Worm (Caenorhabditis elegans): ENCODE results near the gene ZK370.4.

The ZK370.4 gene

ce11 chrIII:8741955-8742354, 10.7 kb upstream of the ZK370.4 start:
- no peak for TF ChIP-seq F57C9.4 (tag; optimal IDR thresholded peaks at IDR 0.05)
- no peak for TF ChIP-seq egrh-3 (GFP tag; IDR thresholded peaks at IDR 0.05)
- TF ChIP-seq C17E4.6 (GFP tag; IDR thresholded peaks at IDR 0.05): no peak
- TF ChIP-seq let-607 (tag; optimal IDR thresholded peaks at IDR 0.05): no peak
- TF ChIP-seq akir-1 (GFP tag; optimal IDR thresholded peaks at IDR 0.05): no peak
- TF ChIP-seq ama-1 (optimal IDR thresholded peaks at IDR 0.05): no peak
- TF ChIP-seq ama-1 (GFP tag; optimal IDR thresholded peaks at IDR 0.05): no peak
- no peak for TF ChIP-seq pha-4 (tag; optimal IDR thresholded peaks at IDR 0.05)
- no peak for TF ChIP-seq mxl-1 (tag; optimal IDR thresholded peaks at IDR 0.05)

DNA sequence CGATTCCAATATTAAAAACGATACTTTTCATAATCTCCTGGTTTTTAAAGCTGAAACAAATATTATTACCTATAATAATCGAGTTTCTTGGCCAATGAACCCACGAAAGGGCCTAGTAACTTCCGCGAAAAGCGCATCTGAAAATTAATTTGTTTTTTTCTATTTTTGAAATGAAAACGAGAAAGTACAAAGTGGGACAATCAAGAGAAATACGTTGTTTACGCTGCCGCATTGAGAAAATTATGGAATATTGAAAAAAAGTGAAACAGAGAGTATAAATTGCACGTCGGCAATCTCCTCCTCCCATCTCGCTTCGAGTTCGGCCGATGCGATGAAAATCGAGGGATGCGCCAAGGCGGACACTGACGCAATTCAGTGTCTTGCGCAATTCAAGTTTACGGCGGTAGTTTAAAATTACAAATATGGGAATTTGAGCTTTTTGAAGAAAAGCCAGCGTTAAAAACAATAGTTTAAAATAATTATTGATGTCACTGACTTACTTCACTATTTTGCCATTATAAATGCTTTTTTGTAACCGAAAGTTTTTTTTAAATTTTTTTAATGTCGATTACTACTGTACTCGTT, 10.2 kb upstream of the ZK370.4 start, which contains the start of gene pdhk-2:
TSS of gene pdhk-2 (minus strand) at position 137 of the 585 bp plus-strand sequence.
- TF ChIP-seq rpc-1 (optimal IDR thresholded peaks at IDR 0.05): no peak
- TF ChIP-seq rpc-1 (tag; optimal IDR thresholded peaks at IDR 0.05): no peak
- TF ChIP-seq snpc-4 (GFP tag; optimal IDR thresholded peaks at IDR 0.05): no peak
- TF ChIP-seq snpc-4 (tag; optimal IDR thresholded peaks at IDR 0.05): peak; percentile 62 to 78 (median 72)
- no peak for TF ChIP-seq F55B11.4 (tag; optimal IDR thresholded peaks at IDR 0.05; ENCODE audit: borderline replicate concordance, insufficient read depth)
- no peak for TF ChIP-seq hlh-12 (tag; optimal IDR thresholded peaks at IDR 0.05)
- peak; percentile 99 for TF ChIP-seq ztf-18 (tag; optimal IDR thresholded peaks at IDR 0.05)
- peak; percentile 85 to 98 (median 89) for TF ChIP-seq lin-35 (GFP tag; optimal IDR thresholded peaks at IDR 0.05)
- TF ChIP-seq madf-8 (GFP tag; conservative IDR thresholded peaks at IDR 0.05): peak; percentile 73
- peak; percentile 3 for TF ChIP-seq ets-4 (GFP tag; optimal IDR thresholded peaks at IDR 0.05)
- TF ChIP-seq C06A6.2 (GFP tag; conservative IDR thresholded peaks at IDR 0.05): peak; percentile 71; the same call in 1 of the 2 replicates
- TF ChIP-seq repo-1 (tag; optimal IDR thresholded peaks at IDR 0.05): peak; percentile 87
- no peak for TF ChIP-seq akir-1 (GFP tag; optimal IDR thresholded peaks at IDR 0.05)
- peak; percentile 74 for TF ChIP-seq tbp1 (GFP tag; optimal IDR thresholded peaks at IDR 0.05)
- TF ChIP-seq atf-7 (tag; optimal IDR thresholded peaks at IDR 0.05): peak; percentile 58
- no peak for TF ChIP-seq F57A8.1 (GFP tag; optimal IDR thresholded peaks at IDR 0.05)
- peak; percentile 88 for TF ChIP-seq tlf-1 (GFP tag; optimal IDR thresholded peaks at IDR 0.05)
- peak; percentile 70 for TF ChIP-seq hsf-1 (GFP tag; IDR thresholded peaks at IDR 0.05)
- TF ChIP-seq C17E4.6 (GFP tag; IDR thresholded peaks at IDR 0.05): peak; percentile 67; the same call in 1 of the 2 replicates
- peak; percentile 93 for TF ChIP-seq mcd-1 (GFP tag; IDR thresholded peaks at IDR 0.05)
- no peak for TF ChIP-seq nhr-27 (tag; optimal IDR thresholded peaks at IDR 0.05)
- TF ChIP-seq madf-10 (tag; optimal IDR thresholded peaks at IDR 0.05): peak; percentile 70
- 0 out of 2 replicates have a peak, but pooled peaks have one; percentile 21 for TF ChIP-seq bed-1 (GFP tag; IDR thresholded peaks at IDR 0.05)
- no peak for TF ChIP-seq cebp-2 (GFP tag; IDR thresholded peaks at IDR 0.05)
- TF ChIP-seq egl-18 (GFP tag; IDR thresholded peaks at IDR 0.05): no peak
- TF ChIP-seq lsy-27 (tag; optimal IDR thresholded peaks at IDR 0.05; ENCODE audit: borderline replicate concordance, insufficient read depth): no peak
- TF ChIP-seq madf-3 (GFP tag; IDR thresholded peaks at IDR 0.05): peak; percentile 84
- TF ChIP-seq F49E8.2 (tag; optimal IDR thresholded peaks at IDR 0.05; ENCODE audit: insufficient read depth): peak; percentile 70
- TF ChIP-seq ceh-100 (GFP tag; IDR thresholded peaks at IDR 0.05): peak; percentile 64
- TF ChIP-seq B0019.2 (GFP tag; conservative IDR thresholded peaks at IDR 0.05): no peak
- no peak for TF ChIP-seq unc-62 (GFP tag; optimal IDR thresholded peaks at IDR 0.05)
- TF ChIP-seq F57C9.4 (tag; optimal IDR thresholded peaks at IDR 0.05): no peak
- TF ChIP-seq lir-1 (GFP tag; conservative IDR thresholded peaks at IDR 0.05): peak; percentile 74
- no peak; the same call in none of the 2 replicates for TF ChIP-seq K11D2.4 (GFP tag; IDR thresholded peaks at IDR 0.05)
- TF ChIP-seq nhr-120 (GFP tag; IDR thresholded peaks at IDR 0.05): no peak
- TF ChIP-seq Y56A3A.18 (GFP tag; IDR thresholded peaks at IDR 0.05): peak; percentile 70; the same call in 1 of the 2 replicates
- peak; percentile 25 for TF ChIP-seq nhr-90 (tag; optimal IDR thresholded peaks at IDR 0.05)
- TF ChIP-seq zim-3 (tag; optimal IDR thresholded peaks at IDR 0.05): no peak
- TF ChIP-seq hmg-20 (GFP tag; IDR thresholded peaks at IDR 0.05): peak; percentile 75; the same call in 1 of the 2 replicates
- no peak for TF ChIP-seq T26A5.8 (tag; optimal IDR thresholded peaks at IDR 0.05)
- TF ChIP-seq B0035.1 (tag; optimal IDR thresholded peaks at IDR 0.05): peak; percentile 50

All from whole organism, young adult.